Worm (Caenorhabditis elegans) whole organism, late embryonic: ENCODE measurements around the gene Y50D7A.1.

ENCODE experiments used
- C08G9.2 ChIP-seq: sonication (generic microtip); optimal IDR thresholded peaks from 2 replicates; lab custom pipeline; 2016; ENCODE audit warnings: mild to moderate bottlenecking, missing genetic modification characterization, moderate library complexity, missing compliant biosample characterization
- K02D7.2 ChIP-seq: sonication (generic microtip); optimal IDR thresholded peaks from 2 replicates; lab custom pipeline; 2017; ENCODE audit warnings: mild to moderate bottlenecking, missing genetic modification characterization, missing compliant biosample characterization
- K09A11.1 ChIP-seq: sonication (generic microtip); optimal IDR thresholded peaks from 2 replicates; lab custom pipeline; 2017; ENCODE audit warnings: antibody characterized with exemption, mild to moderate bottlenecking, missing genetic modification characterization, missing compliant biosample characterization; ENCODE audit not compliant: insufficient read depth
- ceh-18 ChIP-seq: sonication (generic microtip); optimal IDR thresholded peaks from 2 replicates; lab custom pipeline; 2016; ENCODE audit warnings: missing genetic modification characterization, missing compliant biosample characterization
- ceh-19 ChIP-seq: fragments of 200-800 bp; sonication (Bioruptor generic); optimal IDR thresholded peaks from 2 replicates; lab custom pipeline; 2018; ENCODE audit warnings: mild to moderate bottlenecking, missing genetic modification characterization, missing compliant biosample characterization
- ceh-22 ChIP-seq: sonication (generic microtip); optimal IDR thresholded peaks from 2 replicates; lab custom pipeline; 2017; ENCODE audit warnings: missing biosample characterization, missing genetic modification characterization
- ceh-30 ChIP-seq: fragments of 150-350 bp; optimal IDR thresholded peaks from 2 replicates; lab custom pipeline; 2014; ENCODE audit warnings: missing biosample characterization, missing genetic modification characterization
- ceh-31 ChIP-seq: sonication (generic microtip); optimal IDR thresholded peaks from 2 replicates; lab custom pipeline; 2016; ENCODE audit warnings: missing genetic modification characterization, missing compliant biosample characterization
- ceh-34 ChIP-seq: sonication (generic microtip); optimal IDR thresholded peaks from 2 replicates; lab custom pipeline; 2016; ENCODE audit warnings: mild to moderate bottlenecking, missing genetic modification characterization, missing compliant biosample characterization
- ceh-6 ChIP-seq: fragments of 200-800 bp; sonication (Bioruptor generic); optimal IDR thresholded peaks from 2 replicates; lab custom pipeline; 2018; ENCODE audit warnings: mild to moderate bottlenecking, missing genetic modification characterization, missing compliant biosample characterization
- ceh-9 ChIP-seq: sonication (generic microtip); optimal IDR thresholded peaks from 2 replicates; lab custom pipeline; 2016; ENCODE audit warnings: mild to moderate bottlenecking, missing genetic modification characterization, inconsistent platforms, missing compliant biosample characterization
- che-1 ChIP-seq: sonication (generic microtip); optimal IDR thresholded peaks from 2 replicates; lab custom pipeline; 2016; ENCODE audit warnings: mild to moderate bottlenecking, missing genetic modification characterization, missing compliant biosample characterization
- dmd-4 ChIP-seq: sonication (generic microtip); optimal IDR thresholded peaks from 2 replicates; lab custom pipeline; 2016; ENCODE audit warnings: borderline replicate concordance, missing genetic modification characterization, missing compliant biosample characterization
- dve-1 ChIP-seq: sonication (generic microtip); optimal IDR thresholded peaks from 2 replicates; lab custom pipeline; 2017; ENCODE audit warnings: antibody characterized with exemption, mild to moderate bottlenecking, missing genetic modification characterization, missing compliant biosample characterization
- elt-2 ChIP-seq: sonication (generic microtip); optimal IDR thresholded peaks from 2 replicates; lab custom pipeline; 2016; ENCODE audit warnings: missing genetic modification reagents, missing genetic modification characterization, missing compliant biosample characterization
- ets-4 ChIP-seq: sonication (generic microtip); optimal IDR thresholded peaks from 2 replicates; lab custom pipeline; 2016; ENCODE audit warnings: missing genetic modification characterization, missing compliant biosample characterization
- gmeb-2 ChIP-seq: sonication (generic microtip); optimal IDR thresholded peaks from 2 replicates; lab custom pipeline; 2016; ENCODE audit warnings: missing genetic modification characterization, inconsistent platforms, missing compliant biosample characterization
- hlh-15 ChIP-seq: sonication (generic microtip); optimal IDR thresholded peaks from 2 replicates; lab custom pipeline; 2016; ENCODE audit warnings: missing genetic modification characterization, missing compliant biosample characterization
- hlh-30 ChIP-seq: sonication (generic microtip); optimal IDR thresholded peaks from 2 replicates; lab custom pipeline; 2017; ENCODE audit warnings: antibody characterized with exemption, missing genetic modification characterization, missing compliant biosample characterization; ENCODE audit not compliant: insufficient read depth
- hlh-8 ChIP-seq: sonication (generic microtip); optimal IDR thresholded peaks from 2 replicates; lab custom pipeline; 2016; ENCODE audit warnings: missing genotype, missing genetic modification characterization, missing compliant biosample characterization
- lin-11 ChIP-seq: fragments of 200-800 bp; sonication (Bioruptor generic); optimal IDR thresholded peaks from 2 replicates; lab custom pipeline; 2018; ENCODE audit warnings: mild to moderate bottlenecking, missing genetic modification characterization, missing compliant biosample characterization
- mec-3 ChIP-seq: sonication (generic microtip); optimal IDR thresholded peaks from 2 replicates; lab custom pipeline; 2016; ENCODE audit warnings: borderline replicate concordance, missing genetic modification characterization, missing compliant biosample characterization
- nhr-11 ChIP-seq: fragments of 150-350 bp; optimal IDR thresholded peaks from 2 replicates; lab custom pipeline; 2014; ENCODE audit warnings: missing biosample characterization, missing genetic modification characterization
- npax-4 ChIP-seq: sonication (generic microtip); optimal IDR thresholded peaks from 2 replicates; lab custom pipeline; 2016; ENCODE audit warnings: missing genetic modification characterization, missing compliant biosample characterization
- pag-3 ChIP-seq: sonication (generic microtip); optimal IDR thresholded peaks from 2 replicates; lab custom pipeline; 2016; ENCODE audit warnings: missing compliant biosample characterization, missing genetic modification characterization, borderline replicate concordance
- pat-9 ChIP-seq: fragments of 200-800 bp; sonication (Bioruptor generic); optimal IDR thresholded peaks from 2 replicates; lab custom pipeline; 2018; ENCODE audit warnings: mild to moderate bottlenecking, missing genetic modification characterization, moderate library complexity, missing compliant biosample characterization
- pax-1 ChIP-seq: fragments of 150-350 bp; optimal IDR thresholded peaks from 2 replicates; lab custom pipeline; 2014; ENCODE audit warnings: missing biosample characterization, missing genetic modification characterization
- pha-2 ChIP-seq: sonication (generic microtip); optimal IDR thresholded peaks from 2 replicates; lab custom pipeline; 2017; ENCODE audit warnings: mild to moderate bottlenecking, missing genetic modification characterization, missing compliant biosample characterization
- pqm-1 ChIP-seq: sonication (generic microtip); optimal IDR thresholded peaks from 2 replicates; lab custom pipeline; 2016; ENCODE audit warnings: missing genetic modification characterization, missing compliant biosample characterization
- pros-1 ChIP-seq: fragments of 150-350 bp; optimal IDR thresholded peaks from 2 replicates; lab custom pipeline; 2014; ENCODE audit warnings: missing biosample characterization, missing genetic modification reagents, missing genetic modification characterization
- sox-2 ChIP-seq: fragments of 200-800 bp; sonication (Bioruptor generic); IDR thresholded peaks from 2 replicates; pipeline ENCODE4 v1.3.6; 2022; ENCODE audit warnings: missing genetic modification reagents, missing genetic modification characterization, missing compliant biosample characterization
- syd-9 ChIP-seq: sonication (generic microtip); optimal IDR thresholded peaks from 2 replicates; lab custom pipeline; 2016; ENCODE audit warnings: mild to moderate bottlenecking, missing genetic modification characterization, moderate library complexity, missing compliant biosample characterization
- tbx-7 ChIP-seq: sonication (generic microtip); optimal IDR thresholded peaks from 2 replicates; lab custom pipeline; 2016; ENCODE audit warnings: missing genotype, missing genetic modification characterization, missing compliant biosample characterization
- unc-86 ChIP-seq: sonication (generic microtip); optimal IDR thresholded peaks from 2 replicates; lab custom pipeline; 2016; ENCODE audit warnings: missing genetic modification characterization, missing compliant biosample characterization
- ztf-16 ChIP-seq: sonication (generic microtip); optimal IDR thresholded peaks from 2 replicates; lab custom pipeline; 2017; ENCODE audit warnings: missing genetic modification characterization, missing compliant biosample characterization

The Y50D7A.1 gene

ce11 chrIII:283817-284216, 8.6 kb upstream of the Y50D7A.1 start, which contains the start of gene taco-1:
taco-1 (plus strand) TSS chrIII:284117.
- TF ChIP-seq ceh-22 (tag; lab: Kevin White, UChicago) (no peak), hlh-15 (no peak), lin-11 (tag; lab: Kevin White, UChicago) (no peak)

- TF ChIP-seq ets-4 (tag; lab: Kevin White, UChicago) (no peak), lin-11 (tag; lab: Kevin White, UChicago) (no peak), hlh-30 (tag; lab: Kevin White, UChicago) (no peak), ceh-6 (GFP tag; lab: Kevin White, UChicago) (no peak), ceh-30 (tag; lab: Kevin White, UChicago) (no peak), hlh-8 (tag; lab: Kevin White, UChicago) (no peak), sox-2 (no peak), mec-3 (tag; lab: Kevin White, UChicago) (no peak), tbx-7 (tag; lab: Kevin White, UChicago) (no peak), unc-86 (tag; lab: Kevin White, UChicago) (no peak), pros-1 (tag; lab: Kevin White, UChicago) (no peak), ceh-22 (tag; lab: Kevin White, UChicago) (no peak), K02D7.2 (tag; lab: Kevin White, UChicago) (no peak), pat-9 (tag; lab: Kevin White, UChicago) (no peak), pag-3 (tag; lab: Kevin White, UChicago) (no peak), C08G9.2 (tag; lab: Kevin White, UChicago) (no peak)
- TF ChIP-seq, all 69 proteins: peak for 0
Measured at ce11 chrIII:294527-294926, 2.1 kb downstream of the Y50D7A.1 start, which contains the start of gene Y50D7A.13. Y50D7A.13 (minus strand) TSS chrIII:294627.

- no peak for TF ChIP-seq ceh-30 (tag; lab: Kevin White, UChicago)
- TF ChIP-seq ceh-34, result no peak
- no peak for TF ChIP-seq dmd-4 (tag; lab: Kevin White, UChicago)
- TF ChIP-seq ceh-31 (tag; lab: Kevin White, UChicago), result no peak
- TF ChIP-seq che-1 (tag; lab: Kevin White, UChicago), result no peak
- TF ChIP-seq syd-9 (tag; lab: Kevin White, UChicago), result no peak
- TF ChIP-seq ztf-16 (tag; lab: Kevin White, UChicago), result no peak
- no peak for TF ChIP-seq pqm-1 (tag; lab: Kevin White, UChicago)
- TF ChIP-seq dve-1 (tag; lab: Kevin White, UChicago), result no peak
- TF ChIP-seq ceh-9 (tag; lab: Kevin White, UChicago), result no peak
- TF ChIP-seq pax-1, result no peak
- TF ChIP-seq pha-2 (tag; lab: Kevin White, UChicago), result no peak
- no peak for TF ChIP-seq npax-4 (tag; lab: Kevin White, UChicago)
- TF ChIP-seq nhr-11 (tag; lab: Kevin White, UChicago), result no peak
- no peak for TF ChIP-seq C08G9.2 (tag; lab: Kevin White, UChicago)
- no peak for TF ChIP-seq gmeb-2 (tag; lab: Kevin White, UChicago)
- TF ChIP-seq K09A11.1 (tag; lab: Kevin White, UChicago), result no peak
- no peak for TF ChIP-seq elt-2
- TF ChIP-seq ets-4 (tag; lab: Kevin White, UChicago), result no peak
- TF ChIP-seq ceh-18, result no peak
Measured at ce11 chrIII:298456-298855, 6.0 kb downstream of the Y50D7A.1 start, which contains the start of gene ads-1. ads-1 (minus strand) TSS chrIII:298556.

- TF ChIP-seq elt-2 (peak; percentile 61), ceh-19 (GFP tag; lab: Kevin White, UChicago) (no peak)
- TF ChIP-seq, all 69 proteins: peak for 1
Measured at ce11 chrIII:299220-299619, 6.8 kb downstream of the Y50D7A.1 start.
